4 fruit fly cellular contexts compared by ENCODE assay signal in the genomic region with DNA sequence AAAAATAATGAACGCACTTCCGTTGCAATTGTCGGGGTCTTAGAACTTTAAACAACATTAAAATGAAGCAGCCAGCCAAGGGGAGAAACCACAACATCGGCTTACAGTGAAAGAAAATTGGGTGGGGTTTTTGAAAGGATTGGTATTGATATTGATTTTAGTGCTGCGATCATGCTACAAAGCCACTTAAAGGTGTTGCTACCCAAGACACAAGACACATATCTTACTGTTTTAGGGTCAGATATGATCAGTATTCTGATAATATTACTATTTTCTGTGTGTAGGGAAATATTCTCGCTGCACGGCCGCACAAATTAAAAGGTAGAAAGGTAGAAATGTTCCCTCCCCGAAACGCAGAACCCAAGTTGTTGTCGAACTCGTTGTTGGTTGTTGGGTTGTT.
TF ChIP-seq lines count a peak whose summit lies in the region.

No protein-coding gene starts in this region.

- TF ChIP-seq CTCF in whole organism, embryonic (GFP tag; optimal IDR thresholded peaks at IDR 0.05; lab: Kevin White, UChicago), result no peak

TF ChIP-seq in whole organism, embryonic, 481 proteins besides CTCF, POLR2A, EP300 and RAD21 (continues in another document):
- TF ChIP-seq E2f2 (GFP tag; IDR thresholded peaks at IDR 0.05; lab: Robert Waterston, UW) (no peak), jumu (GFP tag; optimal IDR thresholded peaks at IDR 0.05; lab: Kevin White, UChicago) (peak; percentile 35), lilli (GFP tag; optimal IDR thresholded peaks at IDR 0.05; lab: Kevin White, UChicago) (peak; percentile 34), exex (tag; optimal IDR thresholded peaks at IDR 0.05; lab: Kevin White, UChicago) (no peak), zfh1 (GFP tag; IDR thresholded peaks at IDR 0.05; lab: Robert Waterston, UW) (peak; percentile 68; the same call in 1 of the 3 replicates), CG33213 (GFP tag; optimal IDR thresholded peaks at IDR 0.05; lab: Kevin White, UChicago) (peak; percentile 25), Rfx (GFP tag; IDR thresholded peaks at IDR 0.05; lab: Robert Waterston, UW) (no peak), ken (GFP tag; IDR thresholded peaks at IDR 0.05; lab: Robert Waterston, UW) (no peak), CG5180 (GFP tag; optimal IDR thresholded peaks at IDR 0.05; lab: Kevin White, UChicago) (no peak), CG10274 (GFP tag; optimal IDR thresholded peaks at IDR 0.05; lab: Kevin White, UChicago) (no peak), gem (tag; optimal IDR thresholded peaks at IDR 0.05; lab: Kevin White, UChicago) (peak; percentile 58), Side (GFP tag; optimal IDR thresholded peaks at IDR 0.05; lab: Kevin White, UChicago) (peak; percentile 54), Lim3 (GFP tag; IDR thresholded peaks at IDR 0.05; lab: Robert Waterston, UW) (no peak), sim (GFP tag; IDR thresholded peaks at IDR 0.05; lab: Robert Waterston, UW) (no peak), zen (tag; optimal IDR thresholded peaks at IDR 0.05; lab: Kevin White, UChicago) (no peak), CG7928 (GFP tag; optimal IDR thresholded peaks at IDR 0.05; lab: Kevin White, UChicago) (no peak), Fer1 (GFP tag; optimal IDR thresholded peaks at IDR 0.05; lab: Kevin White, UChicago) (no peak), prd (optimal IDR thresholded peaks at IDR 0.05; lab: Kevin White, UChicago) (no peak), prd (GFP tag; IDR thresholded peaks at IDR 0.05; lab: Robert Waterston, UW) (peak; percentile 77), CG8924 (tag; optimal IDR thresholded peaks at IDR 0.05; lab: Kevin White, UChicago) (peak; percentile 40), Jarid2 (GFP tag; optimal IDR thresholded peaks at IDR 0.05; lab: Kevin White, UChicago) (no peak), cwo (GFP tag; optimal IDR thresholded peaks at IDR 0.05; lab: Kevin White, UChicago) (no peak)

TF ChIP-seq in whole organism, prepupa, 60 proteins besides CTCF, POLR2A, EP300 and RAD21 (continues in another document):
- TF ChIP-seq CG4318 (GFP tag; optimal IDR thresholded peaks at IDR 0.05; lab: Kevin White, UChicago), result no peak
- peak; percentile 7 for TF ChIP-seq CG6854 (GFP tag; optimal IDR thresholded peaks at IDR 0.05; lab: Kevin White, UChicago)
- peak; percentile 54 for TF ChIP-seq topi (GFP tag; optimal IDR thresholded peaks at IDR 0.05; lab: Kevin White, UChicago)
- TF ChIP-seq acj6 (GFP tag; optimal IDR thresholded peaks at IDR 0.05; lab: Kevin White, UChicago), result peak; percentile 62
- peak; percentile 43 for TF ChIP-seq CG8319 (GFP tag; optimal IDR thresholded peaks at IDR 0.05; lab: Kevin White, UChicago)
- peak; percentile 47 for TF ChIP-seq lz (GFP tag; optimal IDR thresholded peaks at IDR 0.05; lab: Kevin White, UChicago)
- no peak for TF ChIP-seq Sox15 (GFP tag; optimal IDR thresholded peaks at IDR 0.05; lab: Kevin White, UChicago)
- TF ChIP-seq CG10669 (GFP tag; optimal IDR thresholded peaks at IDR 0.05; lab: Kevin White, UChicago), result peak; percentile 69
- peak; percentile 69 for TF ChIP-seq CG10631 (GFP tag; optimal IDR thresholded peaks at IDR 0.05; lab: Kevin White, UChicago)
- no peak for TF ChIP-seq CG11294 (GFP tag; IDR thresholded peaks at IDR 0.05; lab: Robert Waterston, UW)
- peak; percentile 47 for TF ChIP-seq CG7368 (GFP tag; optimal IDR thresholded peaks at IDR 0.05; lab: Kevin White, UChicago)
- TF ChIP-seq Ets21C (GFP tag; optimal IDR thresholded peaks at IDR 0.05; lab: Kevin White, UChicago), result peak; percentile 36
- TF ChIP-seq svp (GFP tag; lab: Kevin White, UChicago), result peak; percentile 75
- peak; percentile 53 for TF ChIP-seq Smox (GFP tag; optimal IDR thresholded peaks at IDR 0.05; lab: Kevin White, UChicago)
- peak; percentile 67 for TF ChIP-seq esn (GFP tag; optimal IDR thresholded peaks at IDR 0.05; lab: Kevin White, UChicago)
- TF ChIP-seq CG6163 (GFP tag; IDR thresholded peaks at IDR 0.05; lab: Robert Waterston, UW), result peak; percentile 65; the same call in 2 of the 3 replicates
- no peak for TF ChIP-seq dac (GFP tag; optimal IDR thresholded peaks at IDR 0.05; lab: Kevin White, UChicago)
- TF ChIP-seq CG11902 (GFP tag; optimal IDR thresholded peaks at IDR 0.05; lab: Kevin White, UChicago), result no peak
- peak; percentile 59 for TF ChIP-seq CG6792 (GFP tag; optimal IDR thresholded peaks at IDR 0.05; lab: Kevin White, UChicago)
- peak; percentile 25 for TF ChIP-seq CG16779 (tag; optimal IDR thresholded peaks at IDR 0.05; lab: Kevin White, UChicago)
- no peak; the same call in 1 of the 2 replicates for TF ChIP-seq Gug (GFP tag; IDR thresholded peaks at IDR 0.05; lab: Robert Waterston, UW)
- peak; percentile 62 for TF ChIP-seq CG1621 (tag; optimal IDR thresholded peaks at IDR 0.05; lab: Kevin White, UChicago)
- TF ChIP-seq fd85E (GFP tag; optimal IDR thresholded peaks at IDR 0.05; lab: Kevin White, UChicago), result no peak

TF ChIP-seq in whole organism, pupa, 21 proteins besides CTCF, POLR2A, EP300 and RAD21:
- TF ChIP-seq Pif1B (GFP tag; optimal IDR thresholded peaks at IDR 0.05; lab: Kevin White, UChicago) (peak; percentile 61), Pif1A (GFP tag; optimal IDR thresholded peaks at IDR 0.05; lab: Kevin White, UChicago) (peak; percentile 58), CG9948 (tag; optimal IDR thresholded peaks at IDR 0.05; lab: Kevin White, UChicago) (peak; percentile 76), CG13204 (GFP tag; optimal IDR thresholded peaks at IDR 0.05; lab: Kevin White, UChicago) (peak; percentile 33), CG17806 (tag; optimal IDR thresholded peaks at IDR 0.05; lab: Kevin White, UChicago) (peak; percentile 77), CG12605 (GFP tag; IDR thresholded peaks at IDR 0.05; lab: Robert Waterston, UW) (peak; percentile 28; the same call in 1 of the 2 replicates), Snoo (tag; optimal IDR thresholded peaks at IDR 0.05; lab: Kevin White, UChicago) (no peak), CG32121 (GFP tag; IDR thresholded peaks at IDR 0.05; lab: Robert Waterston, UW) (no peak), EcR (GFP tag; optimal IDR thresholded peaks at IDR 0.05; lab: Kevin White, UChicago) (no peak), CG10348 (GFP tag; IDR thresholded peaks at IDR 0.05; lab: Robert Waterston, UW) (no peak), CG8301 (tag; optimal IDR thresholded peaks at IDR 0.05; lab: Kevin White, UChicago) (peak; percentile 73), gl (tag; optimal IDR thresholded peaks at IDR 0.05; lab: Kevin White, UChicago) (peak; percentile 54), fd96Ca (GFP tag; IDR thresholded peaks at IDR 0.05; lab: Robert Waterston, UW) (peak; percentile 45; the same call in 1 of the 3 replicates), CG34367 (tag; optimal IDR thresholded peaks at IDR 0.05; lab: Kevin White, UChicago) (peak; percentile 68), Ets98B (GFP tag; IDR thresholded peaks at IDR 0.05; lab: Robert Waterston, UW) (no peak), CG8159 (tag; optimal IDR thresholded peaks at IDR 0.05; lab: Kevin White, UChicago) (peak; percentile 74), CG15710 (tag; optimal IDR thresholded peaks at IDR 0.05; lab: Kevin White, UChicago) (peak; percentile 73), rn (GFP tag; IDR thresholded peaks at IDR 0.05; lab: Robert Waterston, UW) (peak; percentile 34; the same call in 1 of the 2 replicates), CG4496 (GFP tag; IDR thresholded peaks at IDR 0.05; lab: Robert Waterston, UW) (peak; percentile 71), CG14655 (GFP tag; optimal IDR thresholded peaks at IDR 0.05; lab: Kevin White, UChicago) (peak; percentile 84), D1 (tag; optimal IDR thresholded peaks at IDR 0.05; lab: Kevin White, UChicago) (peak; percentile 60)

TF ChIP-seq in whole organism, wandering third instar larva, 38 proteins besides CTCF, POLR2A, EP300 and RAD21:
- TF ChIP-seq Vsx2 (GFP tag; optimal IDR thresholded peaks at IDR 0.05; lab: Kevin White, UChicago; ENCODE audit: partially characterized antibody) (no peak), brk (GFP tag; optimal IDR thresholded peaks at IDR 0.05; lab: Kevin White, UChicago) (no peak), woc (GFP tag; optimal IDR thresholded peaks at IDR 0.05; lab: Kevin White, UChicago) (no peak), foxo (GFP tag; optimal IDR thresholded peaks at IDR 0.05; lab: Kevin White, UChicago) (peak in 1 of 2 experiments; percentile 37), N (GFP tag; optimal IDR thresholded peaks at IDR 0.05; lab: Kevin White, UChicago) (no peak), ey (GFP tag; optimal IDR thresholded peaks at IDR 0.05; lab: Kevin White, UChicago) (peak; percentile 23), fru (GFP tag; optimal IDR thresholded peaks at IDR 0.05; lab: Kevin White, UChicago) (peak; percentile 40), tai (GFP tag; optimal IDR thresholded peaks at IDR 0.05; lab: Kevin White, UChicago) (no peak), rgr (GFP tag; optimal IDR thresholded peaks at IDR 0.05; lab: Kevin White, UChicago) (peak; percentile 9), br (GFP tag; optimal IDR thresholded peaks at IDR 0.05; lab: Kevin White, UChicago) (peak; percentile 21), lola (GFP tag; optimal IDR thresholded peaks at IDR 0.05; lab: Kevin White, UChicago) (no peak), Dif (GFP tag; optimal IDR thresholded peaks at IDR 0.05; lab: Kevin White, UChicago; ENCODE audit: partially characterized antibody) (no peak), HLH106 (tag; optimal IDR thresholded peaks at IDR 0.05; lab: Kevin White, UChicago) (peak; percentile 6), dsf (GFP tag; optimal IDR thresholded peaks at IDR 0.05; lab: Kevin White, UChicago; ENCODE audit: borderline replicate concordance) (no peak), GATAd (GFP tag; optimal IDR thresholded peaks at IDR 0.05; lab: Kevin White, UChicago) (no peak), h (GFP tag; optimal IDR thresholded peaks at IDR 0.05; lab: Kevin White, UChicago) (peak; percentile 33)
